Worm (Caenorhabditis elegans): Measurements from ENCODE around the gene F54D12.2.

DNA sequence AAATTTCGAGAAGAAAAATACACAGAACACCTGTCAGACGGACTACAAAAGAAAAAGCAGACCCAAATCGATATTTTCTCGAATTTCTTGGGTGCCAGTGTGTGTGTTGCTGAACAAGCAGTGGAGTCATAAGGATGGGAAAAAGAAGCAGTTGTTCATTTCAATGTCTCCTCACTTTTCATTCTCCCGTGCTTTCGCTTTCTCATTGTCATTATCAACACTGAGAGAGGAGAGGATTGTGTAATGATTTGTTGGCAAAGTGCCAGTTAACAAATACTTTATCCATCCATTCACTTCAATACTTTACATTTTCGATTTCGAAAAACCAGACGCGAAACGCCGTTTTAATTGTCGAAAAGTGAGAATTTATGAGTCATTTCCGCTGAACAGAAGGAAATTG is 22.9 kb upstream of the F54D12.2 start:
- TF ChIP-seq tlf-1 (GFP tag; optimal IDR thresholded peaks at IDR 0.05), result no peak
- no peak for TF ChIP-seq him-1 (tag; optimal IDR thresholded peaks at IDR 0.05)
- no peak for TF ChIP-seq B0261.1 (tag; optimal IDR thresholded peaks at IDR 0.05)
- TF ChIP-seq F37B4.10 (GFP tag; IDR thresholded peaks at IDR 0.05), result no peak
- no peak for TF ChIP-seq lin-26 (GFP tag; IDR thresholded peaks at IDR 0.05)
- no peak for TF ChIP-seq pha-4 (tag; optimal IDR thresholded peaks at IDR 0.05)
- no peak for TF ChIP-seq lin-54 (GFP tag; optimal IDR thresholded peaks at IDR 0.05)
